Worm (Caenorhabditis elegans) whole organism, midembryonic: Measurements from ENCODE around the gene F52H2.15.

Source experiments
- T22C8.4 ChIP-seq: fragments of 200-800 bp; sonication (Bioruptor generic); IDR thresholded peaks from 2 replicates; pipeline ENCODE4 v1.3.6; 2022; ENCODE audit warnings: missing genetic modification characterization, missing compliant biosample characterization
- cog-1 ChIP-seq: sonication (generic microtip); optimal IDR thresholded peaks from 2 replicates; lab custom pipeline; 2016; ENCODE audit warnings: missing genetic modification characterization, missing compliant biosample characterization
- flt-1 ChIP-seq: fragments of 200-800 bp; sonication (Bioruptor generic); IDR thresholded peaks from 2 replicates; pipeline ENCODE4 v1.3.6; 2022; ENCODE audit warnings: missing genetic modification characterization, missing compliant biosample characterization
- klf-2 ChIP-seq: fragments of 200-800 bp; sonication (Bioruptor generic); conservative IDR thresholded peaks from 2 replicates; pipeline ENCODE4 v1.3.6; 2022; ENCODE audit warnings: missing genetic modification reagents, missing genetic modification characterization, missing compliant biosample characterization
- med-1 ChIP-seq: sonication (generic microtip); optimal IDR thresholded peaks from 2 replicates; lab custom pipeline; 2017; ENCODE audit warnings: missing genetic modification characterization, mild to moderate bottlenecking, missing compliant biosample characterization, antibody characterized with exemption, missing genetic modification reagents; ENCODE audit not compliant: insufficient read depth
- ref-1 ChIP-seq: fragments of 200-800 bp; sonication (Bioruptor generic); conservative IDR thresholded peaks from 2 replicates; pipeline ENCODE4 v1.3.6; 2022; ENCODE audit warnings: missing genetic modification reagents, missing genetic modification characterization, missing compliant biosample characterization
- tab-1 ChIP-seq: fragments of 200-800 bp; sonication (Bioruptor generic); IDR thresholded peaks from 2 replicates; pipeline ENCODE4 v1.3.6; 2022; ENCODE audit warnings: missing genetic modification characterization, missing compliant biosample characterization
- ztf-23 ChIP-seq: fragments of 200-800 bp; sonication (Bioruptor generic); IDR thresholded peaks from 2 replicates; pipeline ENCODE4 v1.3.6; 2022; ENCODE audit warnings: missing genetic modification reagents, missing genetic modification characterization, missing compliant biosample characterization
- ztf-29 ChIP-seq: fragments of 200-800 bp; sonication (Bioruptor generic); IDR thresholded peaks from 2 replicates; pipeline ENCODE4 v1.3.6; 2022; ENCODE audit warnings: missing genetic modification reagents, missing genetic modification characterization, missing compliant biosample characterization

The F52H2.15 gene

DNA sequence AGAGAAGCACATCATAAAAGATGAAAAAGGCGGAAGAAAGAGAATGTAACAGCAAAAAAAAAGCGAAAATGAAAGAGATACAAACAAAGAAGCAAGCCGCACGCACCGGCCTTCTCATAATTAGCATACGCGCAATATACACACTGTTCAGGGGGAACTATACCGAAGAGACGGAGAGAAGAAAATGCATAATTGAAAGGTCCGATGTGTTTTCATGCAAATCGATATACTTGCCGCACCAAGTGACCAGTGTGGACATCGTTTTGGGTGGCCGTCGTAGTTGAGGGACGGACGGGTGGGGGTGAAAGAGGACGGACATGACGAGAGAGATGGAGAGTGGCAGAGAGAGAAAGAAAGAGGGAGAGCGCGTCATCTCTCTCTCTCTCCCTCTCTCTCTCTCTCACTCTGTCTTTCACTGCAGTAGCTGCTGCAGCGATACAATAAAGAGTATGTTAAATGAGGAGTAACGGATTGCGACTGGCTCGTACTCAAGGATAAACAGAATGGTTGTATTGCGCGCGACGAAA lies 28.8 kb upstream of the F52H2.15 start:
- TF ChIP-seq flt-1 (GFP tag; lab: Robert Waterston, UW) (peak; percentile 73), ref-1 (no peak), cog-1 (tag; lab: Kevin White, UChicago) (peak; percentile 96), tab-1 (GFP tag; lab: Robert Waterston, UW) (0 out of 2 replicates have a peak, but pooled peaks have one; percentile 17), ztf-29 (GFP tag; lab: Robert Waterston, UW) (peak; percentile 63; the same call in 1 of the 2 replicates), klf-2 (no peak), T22C8.4 (peak; percentile 78), ztf-23 (GFP tag; lab: Robert Waterston, UW) (no peak)

DNA sequence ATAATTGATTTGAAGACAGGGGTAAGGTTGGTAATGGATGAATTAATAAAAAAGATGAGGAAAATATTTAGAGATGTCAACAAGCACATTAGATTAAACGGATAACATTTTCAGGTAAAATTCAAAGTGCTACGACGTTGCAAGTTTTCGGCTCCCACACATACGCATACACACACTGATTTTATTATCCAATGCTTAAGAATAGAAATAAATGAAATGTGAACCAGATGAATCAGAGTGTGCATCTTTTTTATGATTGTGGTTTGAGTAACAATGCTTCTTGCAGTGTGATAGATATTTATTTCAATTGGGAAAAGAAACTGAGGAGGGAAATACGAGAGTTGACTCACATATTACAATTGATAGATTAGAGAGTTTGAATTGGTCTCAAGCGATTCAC lies 26.4 kb upstream of the F52H2.15 start:
- no peak for TF ChIP-seq ztf-29 (GFP tag; lab: Robert Waterston, UW)
- no peak for TF ChIP-seq med-1 (GFP tag; lab: Kevin White, UChicago)

DNA sequence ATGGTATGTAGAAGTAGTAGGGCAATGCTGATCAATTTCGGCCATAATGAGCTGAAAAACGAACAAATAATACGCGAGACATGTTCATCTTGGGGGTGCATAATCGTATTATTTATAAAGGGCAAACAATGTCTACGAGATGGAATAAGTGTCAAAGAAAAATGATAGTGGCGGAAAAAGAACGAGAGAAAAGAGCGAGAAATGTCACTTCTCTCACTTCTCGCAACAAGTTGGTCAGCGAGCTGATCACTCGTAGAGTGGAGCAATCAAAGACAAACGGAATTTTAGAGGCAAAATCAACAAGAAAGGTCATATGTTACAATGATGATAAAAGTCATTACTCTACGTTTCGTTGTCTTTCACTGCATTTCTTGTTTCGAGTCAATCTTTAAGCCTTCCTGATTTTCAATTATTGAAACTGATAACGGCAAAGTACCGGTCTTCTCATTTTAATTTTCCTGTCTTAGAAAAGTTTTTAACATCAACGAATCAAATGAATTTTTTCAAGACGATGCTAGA lies 24.1 kb upstream of the F52H2.15 start, which contains the start of gene F52H2.3:
F52H2.3 (minus strand) TSS at position 51 of the 519 bp plus-strand sequence.
- TF ChIP-seq med-1 (GFP tag; lab: Kevin White, UChicago): no peak
- TF ChIP-seq ztf-29 (GFP tag; lab: Robert Waterston, UW): no peak
- no peak for TF ChIP-seq flt-1 (GFP tag; lab: Robert Waterston, UW)
- no peak for TF ChIP-seq tab-1 (GFP tag; lab: Robert Waterston, UW)
- no peak for TF ChIP-seq T22C8.4
- no peak for TF ChIP-seq ref-1
- no peak for TF ChIP-seq ztf-23 (GFP tag; lab: Robert Waterston, UW)
- no peak for TF ChIP-seq cog-1 (tag; lab: Kevin White, UChicago)
- no peak for TF ChIP-seq klf-2

DNA sequence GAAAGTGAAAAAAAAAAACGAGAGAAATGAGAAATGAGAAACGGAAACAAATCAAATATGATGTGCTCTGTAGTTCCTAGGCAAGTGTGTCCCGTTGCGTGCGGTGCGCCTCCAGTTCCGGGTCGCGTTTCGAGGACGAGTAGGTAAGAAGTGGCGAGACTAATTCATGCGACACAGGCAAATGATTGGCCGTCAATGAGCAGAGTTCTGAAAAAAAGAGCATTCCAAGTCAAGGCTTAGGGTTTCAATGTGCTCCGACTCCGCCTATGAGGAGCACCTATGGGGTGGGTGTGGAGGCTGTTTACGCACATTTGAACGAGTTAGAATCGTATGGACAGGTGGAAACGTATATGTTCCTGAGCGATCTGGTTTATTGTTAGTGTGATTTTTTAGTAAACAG lies 21.8 kb upstream of the F52H2.15 start:
- TF ChIP-seq cog-1 (tag; lab: Kevin White, UChicago): no peak
- TF ChIP-seq med-1 (GFP tag; lab: Kevin White, UChicago): no peak
- no peak for TF ChIP-seq tab-1 (GFP tag; lab: Robert Waterston, UW)
- no peak for TF ChIP-seq ztf-29 (GFP tag; lab: Robert Waterston, UW)
- TF ChIP-seq klf-2: no peak
- no peak for TF ChIP-seq flt-1 (GFP tag; lab: Robert Waterston, UW)
- no peak for TF ChIP-seq ztf-23 (GFP tag; lab: Robert Waterston, UW)

DNA sequence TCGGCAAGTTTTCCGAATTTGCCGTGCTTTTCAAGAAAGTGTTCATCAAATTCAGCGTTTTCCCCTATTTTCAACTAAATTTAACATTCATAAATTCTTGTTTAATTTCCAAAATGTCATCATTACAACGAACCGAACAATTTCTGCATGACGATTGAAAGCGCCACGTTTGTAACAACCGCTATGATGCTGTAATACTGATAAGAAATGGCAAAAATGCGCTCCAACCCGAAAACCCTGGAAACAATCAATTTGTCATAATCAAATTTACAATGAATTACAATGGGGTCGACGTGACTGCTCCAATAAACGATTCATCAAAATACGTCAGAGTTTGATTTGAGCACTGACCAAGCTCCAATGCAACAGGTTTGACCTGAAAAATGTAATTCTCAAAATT lies 20.5 kb upstream of the F52H2.15 start:
- TF ChIP-seq ref-1 (no peak), klf-2 (no peak), cog-1 (tag; lab: Kevin White, UChicago) (no peak), ztf-29 (GFP tag; lab: Robert Waterston, UW) (no peak), ztf-23 (GFP tag; lab: Robert Waterston, UW) (no peak)

DNA sequence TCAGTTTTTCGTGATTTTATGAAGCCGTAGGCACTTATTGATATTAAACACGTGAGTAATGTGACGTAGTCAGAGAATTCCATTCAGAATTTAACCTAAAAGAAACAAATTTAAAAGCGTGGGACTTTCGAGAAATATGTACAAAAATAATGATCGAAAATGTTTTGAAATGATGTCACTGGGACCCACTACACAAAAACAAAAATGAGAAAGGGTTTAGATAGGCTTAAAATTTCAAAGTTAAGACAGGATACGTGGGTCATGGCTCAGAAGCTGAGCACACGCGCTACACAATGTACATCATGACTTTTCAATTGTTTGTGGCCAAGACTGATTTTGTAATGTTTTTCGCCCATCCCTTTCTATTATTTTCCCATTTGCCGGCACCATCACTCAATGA lies 16.3 kb upstream of the F52H2.15 start, which contains the start of gene smvt-1:
smvt-1 (minus strand) TSS at position 101 of the 400 bp plus-strand sequence.
- no peak for TF ChIP-seq T22C8.4

DNA sequence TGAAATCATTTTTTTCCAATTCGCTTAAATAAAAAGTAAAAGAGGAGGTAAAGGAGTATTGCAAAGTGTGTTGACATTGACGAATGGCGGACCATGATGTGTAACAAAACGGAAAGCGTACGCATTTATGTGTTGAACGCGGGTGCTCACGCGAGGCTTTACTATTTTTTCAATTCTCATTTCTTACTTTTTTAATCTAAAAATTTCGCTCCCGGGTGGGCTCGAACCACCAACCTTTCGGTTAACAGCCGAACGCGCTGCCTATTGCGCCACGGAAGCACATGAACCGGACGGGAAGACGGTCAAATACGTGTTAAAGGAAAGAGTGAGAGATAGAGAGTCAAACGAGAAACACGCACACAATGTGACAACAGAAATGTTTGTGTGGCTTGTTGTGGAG lies 15.8 kb upstream of the F52H2.15 start:
- peak; percentile 87 for TF ChIP-seq T22C8.4
- peak; percentile 72 for TF ChIP-seq med-1 (GFP tag; lab: Kevin White, UChicago)
- peak; percentile 91 for TF ChIP-seq cog-1 (tag; lab: Kevin White, UChicago)
- peak; percentile 90 for TF ChIP-seq ztf-29 (GFP tag; lab: Robert Waterston, UW)
- peak; percentile 91 for TF ChIP-seq ztf-23 (GFP tag; lab: Robert Waterston, UW)
- TF ChIP-seq klf-2: peak; percentile 77
- peak; percentile 91 for TF ChIP-seq tab-1 (GFP tag; lab: Robert Waterston, UW)
- peak; percentile 95 for TF ChIP-seq flt-1 (GFP tag; lab: Robert Waterston, UW)
- peak; percentile 84 for TF ChIP-seq ref-1

DNA sequence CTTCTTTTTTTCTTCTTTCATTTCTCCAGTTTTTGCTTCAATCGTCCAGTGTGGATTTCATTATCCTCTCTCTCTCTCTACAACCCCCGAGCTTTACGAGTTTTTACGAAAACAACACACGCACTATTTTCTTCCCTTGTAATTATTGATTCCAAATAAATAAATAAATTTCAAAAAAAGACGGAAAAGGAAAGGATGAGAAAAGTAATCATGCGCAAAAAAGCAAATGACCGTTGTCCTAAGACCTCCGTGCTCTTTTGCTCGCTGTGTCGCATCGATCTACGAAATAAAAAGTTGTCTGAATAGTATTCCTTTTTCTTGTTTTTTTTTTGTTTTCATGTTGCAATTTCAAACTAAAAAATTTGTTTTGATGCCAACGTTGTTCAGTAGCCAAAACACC lies 14.5 kb upstream of the F52H2.15 start:
- no peak for TF ChIP-seq med-1 (GFP tag; lab: Kevin White, UChicago)

DNA sequence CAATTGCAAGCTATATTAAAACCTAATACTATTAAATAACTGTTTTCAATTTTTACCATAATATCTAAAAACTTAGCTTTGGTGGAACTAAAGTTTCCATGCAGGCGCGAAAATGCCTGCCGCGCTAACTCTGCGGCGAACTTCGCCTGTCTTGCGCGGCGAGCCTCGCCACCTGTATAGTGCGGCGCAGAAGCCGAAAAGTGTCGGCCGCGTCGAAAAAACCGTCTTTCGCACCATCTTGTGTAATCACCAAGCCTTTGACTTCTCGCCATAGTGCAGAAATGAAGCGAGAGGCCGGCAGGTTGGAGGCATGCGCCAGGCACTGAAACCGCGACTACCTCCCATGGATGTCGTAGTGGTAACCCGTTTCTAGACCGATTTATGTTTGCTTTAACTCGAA lies 13.7 kb upstream of the F52H2.15 start:
- TF ChIP-seq ztf-29 (GFP tag; lab: Robert Waterston, UW): no peak

DNA sequence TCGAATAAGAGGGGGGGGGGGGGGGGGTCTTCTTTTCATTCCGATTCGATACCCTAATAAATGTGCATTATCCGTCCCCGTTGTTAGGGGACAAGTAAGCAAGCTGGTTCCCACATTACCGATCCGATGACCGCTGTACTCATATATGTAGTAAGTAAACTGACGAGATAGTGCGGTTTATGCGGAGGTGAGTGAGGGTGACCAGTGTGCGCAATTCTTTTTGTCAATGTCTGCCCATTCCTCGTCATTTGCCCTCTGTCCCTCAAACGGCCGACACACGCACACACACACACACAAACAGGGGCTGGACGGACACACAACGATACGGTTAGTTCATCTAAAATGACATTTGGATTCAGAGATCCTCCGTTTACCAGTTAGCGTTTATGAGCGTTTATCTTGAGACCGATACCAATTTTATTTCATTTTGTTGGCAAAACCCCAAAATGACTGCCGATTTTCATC lies 12.9 kb upstream of the F52H2.15 start, which contains the start of gene aat-3:
aat-3 (plus strand) TSS at position 51 of the 465 bp plus-strand sequence.
- TF ChIP-seq cog-1 (tag; lab: Kevin White, UChicago) (no peak), klf-2 (0 out of 2 replicates have a peak, but pooled peaks have one; percentile 8), med-1 (GFP tag; lab: Kevin White, UChicago) (no peak), ztf-29 (GFP tag; lab: Robert Waterston, UW) (peak; percentile 39; the same call in 1 of the 2 replicates), flt-1 (GFP tag; lab: Robert Waterston, UW) (no peak), ztf-23 (GFP tag; lab: Robert Waterston, UW) (no peak), T22C8.4 (no peak), tab-1 (GFP tag; lab: Robert Waterston, UW) (no peak), ref-1 (0 out of 2 replicates have a peak, but pooled peaks have one; percentile 11)

DNA sequence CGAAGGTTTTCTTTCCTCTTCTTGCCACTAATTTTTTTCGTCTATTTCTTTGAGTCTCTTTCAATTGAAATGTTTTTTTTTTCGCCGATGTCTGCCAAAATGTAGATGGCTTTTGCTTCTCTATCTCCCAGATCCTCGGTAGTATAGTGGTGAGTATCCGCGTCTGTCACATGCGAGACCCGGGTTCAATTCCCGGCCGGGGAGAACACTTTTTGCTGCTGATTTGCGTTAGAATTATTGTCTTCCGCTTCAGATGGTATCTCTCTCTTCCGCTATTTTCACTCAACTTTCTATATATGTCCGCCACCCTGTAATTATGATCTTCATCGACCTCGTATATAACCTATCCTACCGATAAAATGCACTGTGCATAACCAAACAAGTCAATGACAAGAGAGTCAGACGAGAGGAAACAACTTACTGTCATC lies 11.7 kb upstream of the F52H2.15 start:
- TF ChIP-seq klf-2 (peak; percentile 79), ztf-23 (GFP tag; lab: Robert Waterston, UW) (peak; percentile 81), flt-1 (GFP tag; lab: Robert Waterston, UW) (peak; percentile 53; the same call in 1 of the 2 replicates), tab-1 (GFP tag; lab: Robert Waterston, UW) (0 out of 2 replicates have a peak, but pooled peaks have one; percentile 38), ref-1 (peak; percentile 65), ztf-29 (GFP tag; lab: Robert Waterston, UW) (peak; percentile 44; the same call in 1 of the 2 replicates), T22C8.4 (0 out of 2 replicates have a peak, but pooled peaks have one; percentile 22), cog-1 (tag; lab: Kevin White, UChicago) (peak; percentile 43), med-1 (GFP tag; lab: Kevin White, UChicago) (no peak)
